Worm (Caenorhabditis elegans) whole organism, L4 larva: ENCODE data around the gene sre-6.

Experiments
- F26F4.8 ChIP-seq: fragments of 200-800 bp; sonication (Bioruptor generic); conservative IDR thresholded peaks from 2 replicates; pipeline ENCODE4 v1.3.6; 2022; ENCODE audit warnings: missing genetic modification characterization, missing compliant biosample characterization
- F44E2.7 ChIP-seq: fragments of 200-800 bp; sonication (Bioruptor generic); IDR thresholded peaks from 2 replicates; pipeline ENCODE4 v2.1.2; 2022; ENCODE audit warnings: missing genetic modification characterization, missing compliant biosample characterization
- F49E8.2 ChIP-seq: sonication (generic microtip); optimal IDR thresholded peaks from 2 replicates; lab custom pipeline; 2016; ENCODE audit warnings: missing compliant biosample characterization, mild to moderate bottlenecking, missing genetic modification characterization, borderline replicate concordance
- T26A8.4 ChIP-seq: fragments of 200-800 bp; sonication (Bioruptor generic); IDR thresholded peaks from 2 replicates; pipeline ENCODE4 v1.3.6; 2022; ENCODE audit warnings: missing genetic modification characterization, missing compliant biosample characterization
- Y5F2A.4 ChIP-seq: fragments of 200-800 bp; sonication (Bioruptor generic); optimal IDR thresholded peaks from 2 replicates; lab custom pipeline; 2018; ENCODE audit warnings: mild to moderate bottlenecking, missing genetic modification characterization, missing compliant biosample characterization
- ZK337.2 ChIP-seq: fragments of 200-800 bp; sonication (Bioruptor generic); IDR thresholded peaks from 2 replicates; pipeline ENCODE4 v1.3.6; 2022; ENCODE audit warnings: missing genetic modification reagents, missing genetic modification characterization, missing compliant biosample characterization
- aly-2 ChIP-seq: sonication (generic microtip); optimal IDR thresholded peaks from 2 replicates; lab custom pipeline; 2018; ENCODE audit warnings: missing biosample characterization, missing genetic modification characterization
- arid-1 ChIP-seq: fragments of 200-800 bp; sonication (Bioruptor generic); conservative IDR thresholded peaks from 2 replicates; pipeline ENCODE4 v1.3.6; 2022; ENCODE audit warnings: missing genetic modification reagents, missing genetic modification characterization, missing compliant biosample characterization
- attf-4 ChIP-seq: sonication (generic microtip); optimal IDR thresholded peaks from 3 replicates; lab custom pipeline; 2017; ENCODE audit warnings: missing biosample characterization, missing genetic modification characterization
- ceh-20 ChIP-seq: fragments of 200-800 bp; sonication (Bioruptor generic); IDR thresholded peaks from 2 replicates; pipeline ENCODE4 v1.3.6; 2022; ENCODE audit warnings: missing genetic modification reagents, missing genetic modification characterization, missing compliant biosample characterization
- ceh-32 ChIP-seq: sonication (generic microtip); optimal IDR thresholded peaks from 2 replicates; lab custom pipeline; 2016; ENCODE audit warnings: mild to moderate bottlenecking, missing genetic modification characterization, missing compliant biosample characterization; ENCODE audit not compliant: poor library complexity
- ceh-44 ChIP-seq: fragments of 200-800 bp; sonication (Bioruptor generic); IDR thresholded peaks from 2 replicates; pipeline ENCODE4 v1.3.6; 2022; ENCODE audit warnings: missing genetic modification reagents, missing genetic modification characterization, missing compliant biosample characterization
- ceh-62 ChIP-seq: sonication (generic microtip); optimal IDR thresholded peaks from 2 replicates; lab custom pipeline; 2017; ENCODE audit warnings: missing biosample characterization, missing genetic modification characterization
- ceh-82 ChIP-seq: sonication (generic microtip); optimal IDR thresholded peaks from 2 replicates; lab custom pipeline; 2017; ENCODE audit warnings: missing biosample characterization, missing genetic modification characterization
- ces-1 ChIP-seq: fragments of 150-350 bp; sonication (generic microtip); optimal IDR thresholded peaks from 4 replicates; lab custom pipeline; 2014; ENCODE audit warnings: missing biosample characterization, missing genetic modification reagents, missing genetic modification characterization
- ctbp-1 ChIP-seq: fragments of 200-800 bp; sonication (Bioruptor generic); IDR thresholded peaks from 2 replicates; pipeline ENCODE4 v1.3.6; 2022; ENCODE audit warnings: missing genetic modification reagents, missing genetic modification characterization, missing compliant biosample characterization
- daf-12 ChIP-seq: fragments of 150-350 bp; optimal IDR thresholded peaks from 2 replicates; lab custom pipeline; 2014; ENCODE audit warnings: missing biosample characterization, missing genetic modification reagents, missing genetic modification characterization
- daf-16 ChIP-seq, 3 experiments: sonication (generic microtip); optimal IDR thresholded peaks; 2 replicates each; lab custom pipeline; 2016 to 2017; ENCODE audit warnings: missing genetic modification characterization in 3 of 3, missing genetic modification reagents in 3 of 3, mild to moderate bottlenecking in 2 of 3, missing compliant biosample characterization in 2 of 3, missing biosample characterization in 1 of 3, moderate library complexity in 1 of 3
- daf-8 ChIP-seq: fragments of 200-800 bp; sonication (Bioruptor generic); IDR thresholded peaks from 2 replicates; pipeline ENCODE4 v1.3.6; 2022; ENCODE audit warnings: missing genetic modification characterization, missing compliant biosample characterization
- dmd-6 ChIP-seq: fragments of 200-800 bp; sonication (Bioruptor generic); IDR thresholded peaks from 2 replicates; pipeline ENCODE4 v1.3.6; 2022; ENCODE audit warnings: missing genetic modification reagents, missing genetic modification characterization, missing compliant biosample characterization
- dpl-1 ChIP-seq: fragments of 150-350 bp; optimal IDR thresholded peaks from 2 replicates; lab custom pipeline; 2014; ENCODE audit warnings: missing biosample characterization, missing genetic modification reagents, missing genetic modification characterization
- duxl-1 ChIP-seq: sonication (generic microtip); optimal IDR thresholded peaks from 2 replicates; lab custom pipeline; 2016; ENCODE audit warnings: mild to moderate bottlenecking, missing genetic modification characterization, moderate library complexity, missing compliant biosample characterization; ENCODE audit not compliant: poor library complexity
- dve-1 ChIP-seq: sonication (generic microtip); optimal IDR thresholded peaks from 2 replicates; lab custom pipeline; 2017; ENCODE audit warnings: antibody characterized with exemption, mild to moderate bottlenecking, missing genetic modification characterization, missing compliant biosample characterization; ENCODE audit not compliant: insufficient read depth
- egl-43 ChIP-seq: fragments of 200-800 bp; sonication (Bioruptor generic); IDR thresholded peaks from 2 replicates; pipeline ENCODE4 v1.3.6; 2022; ENCODE audit warnings: missing genetic modification reagents, missing genetic modification characterization, missing compliant biosample characterization
- hif-1 ChIP-seq, 2 experiments: sonication (generic microtip); optimal IDR thresholded peaks; 2 replicates each; lab custom pipeline; 2016 to 2017; ENCODE audit warnings: missing compliant biosample characterization in 2 of 2, missing genetic modification characterization in 2 of 2, missing genetic modification reagents in 2 of 2, missing genotype in 2 of 2, mild to moderate bottlenecking in 1 of 2
- hlh-30 ChIP-seq: sonication (generic microtip); optimal IDR thresholded peaks from 2 replicates; lab custom pipeline; 2017; ENCODE audit warnings: antibody characterized with exemption, mild to moderate bottlenecking, missing genetic modification characterization, missing compliant biosample characterization; ENCODE audit not compliant: insufficient read depth
- hmg-1.1 ChIP-seq: fragments of 200-800 bp; sonication (Bioruptor generic); IDR thresholded peaks from 2 replicates; pipeline ENCODE4 v1.3.6; 2022; ENCODE audit warnings: missing genetic modification reagents, missing genetic modification characterization, missing compliant biosample characterization
- lim-7 ChIP-seq: fragments of 200-800 bp; sonication (Bioruptor generic); IDR thresholded peaks from 2 replicates; pipeline ENCODE4 v1.3.6; 2022; ENCODE audit warnings: missing genetic modification characterization, missing compliant biosample characterization
- lin-1 ChIP-seq: fragments of 200-800 bp; sonication (Bioruptor generic); IDR thresholded peaks from 2 replicates; pipeline ENCODE4 v1.3.6; 2022; ENCODE audit warnings: missing genetic modification reagents, missing genetic modification characterization, missing compliant biosample characterization
- lin-15B ChIP-seq: fragments of 150-350 bp; sonication (generic microtip); optimal IDR thresholded peaks from 3 replicates; lab custom pipeline; 2014; ENCODE audit warnings: missing biosample characterization, missing genetic modification characterization
- lin-29 ChIP-seq: fragments of 200-800 bp; sonication (Bioruptor generic); IDR thresholded peaks from 2 replicates; pipeline ENCODE4 v1.3.6; 2022; ENCODE audit warnings: missing genetic modification reagents, missing genetic modification characterization, missing compliant biosample characterization
- lsy-2 ChIP-seq, 2 experiments: fragments of 150-350 bp in 1 of 2; sonication (generic microtip) in 1 of 2; optimal IDR thresholded peaks; 2 replicates each; lab custom pipeline; 2014 to 2017; ENCODE audit warnings: missing biosample characterization in 2 of 2, missing genetic modification characterization in 2 of 2
- madf-5 ChIP-seq, 2 experiments: fragments of 200-800 bp; sonication (Bioruptor generic); IDR thresholded peaks; 2 replicates each; pipeline ENCODE4 v1.3.6; 2022; ENCODE audit warnings: missing compliant biosample characterization in 2 of 2, missing genetic modification characterization in 2 of 2
- nhr-111 ChIP-seq: fragments of 200-800 bp; sonication (Bioruptor generic); optimal IDR thresholded peaks from 2 replicates; lab custom pipeline; 2018; ENCODE audit warnings: mild to moderate bottlenecking, missing genetic modification characterization, missing compliant biosample characterization
- nhr-6 ChIP-seq: fragments of 150-350 bp; optimal IDR thresholded peaks from 2 replicates; lab custom pipeline; 2014; ENCODE audit warnings: missing biosample characterization, missing genetic modification characterization
- nhr-76 ChIP-seq: fragments of 150-350 bp; optimal IDR thresholded peaks from 2 replicates; lab custom pipeline; 2014; ENCODE audit warnings: missing biosample characterization, missing genetic modification characterization
- php-3 ChIP-seq: fragments of 200-800 bp; sonication (Bioruptor generic); IDR thresholded peaks from 2 replicates; pipeline ENCODE4 v1.3.6; 2022; ENCODE audit warnings: missing genetic modification reagents, missing genetic modification characterization, missing compliant biosample characterization
- pqm-1 ChIP-seq: sonication (generic microtip); optimal IDR thresholded peaks from 2 replicates; lab custom pipeline; 2017; ENCODE audit warnings: missing biosample characterization, missing genetic modification characterization
- saeg-2 ChIP-seq: fragments of 200-800 bp; sonication (Bioruptor generic); IDR thresholded peaks from 2 replicates; pipeline ENCODE4 v1.3.6; 2022; ENCODE audit warnings: missing genetic modification reagents, missing genetic modification characterization, missing compliant biosample characterization
- set-16 ChIP-seq: fragments of 200-800 bp; sonication (Bioruptor generic); IDR thresholded peaks from 2 replicates; pipeline ENCODE4 v1.3.6; 2022; ENCODE audit warnings: missing genetic modification reagents, missing genetic modification characterization, missing compliant biosample characterization
- snpc-1.2 ChIP-seq: fragments of 200-800 bp; sonication (Bioruptor generic); IDR thresholded peaks from 2 replicates; pipeline ENCODE4 v1.3.6; 2022; ENCODE audit warnings: missing genetic modification reagents, missing genetic modification characterization, missing compliant biosample characterization
- snpc-4 ChIP-seq: fragments of 150-350 bp; optimal IDR thresholded peaks from 2 replicates; lab custom pipeline; 2014; ENCODE audit warnings: missing biosample characterization, missing genetic modification characterization
- tra-1 ChIP-seq: fragments of 200-800 bp; sonication (Bioruptor generic); IDR thresholded peaks from 2 replicates; pipeline ENCODE4 v1.3.6; 2022; ENCODE audit warnings: missing genetic modification reagents, missing genetic modification characterization, missing compliant biosample characterization
- unc-130 ChIP-seq: sonication (generic microtip); optimal IDR thresholded peaks from 2 replicates; lab custom pipeline; 2016; ENCODE audit warnings: missing genetic modification reagents, missing genetic modification characterization, missing compliant biosample characterization
- unc-39 ChIP-seq: sonication (generic microtip); optimal IDR thresholded peaks from 2 replicates; lab custom pipeline; 2017; ENCODE audit warnings: missing biosample characterization, missing genetic modification characterization
- unc-62 ChIP-seq, 3 experiments: fragments of 150-350 bp in 1 of 3; sonication (generic microtip); optimal IDR thresholded peaks in 2 of 3; peaks in 1 of 3; 1 replicate in 1 of 3; 2 replicates in 2 of 3; lab custom pipeline; 2014 to 2017; ENCODE audit warnings: missing biosample characterization in 3 of 3, missing genetic modification characterization in 3 of 3, missing genetic modification reagents in 3 of 3, missing genotype in 1 of 3
- vab-7 ChIP-seq: fragments of 200-800 bp; sonication (Bioruptor generic); IDR thresholded peaks from 2 replicates; pipeline ENCODE4 v1.3.6; 2022; ENCODE audit warnings: missing genetic modification reagents, missing genetic modification characterization, missing compliant biosample characterization
- ztf-7 ChIP-seq: fragments of 150-350 bp; optimal IDR thresholded peaks from 2 replicates; lab custom pipeline; 2014; ENCODE audit warnings: missing biosample characterization, missing genetic modification characterization

Gene sre-6

ce11 chrV:10716865-10717713 is 45.5 kb downstream of the sre-6 start (continued):
- TF ChIP-seq ceh-44: no peak
- peak; percentile 15; the same call in 1 of the 2 replicates for TF ChIP-seq hmg-1.1 (GFP tag; lab: Robert Waterston, UW)
- TF ChIP-seq ceh-62 (tag; lab: Kevin White, UChicago): no peak
- TF ChIP-seq tra-1 (GFP tag; lab: Robert Waterston, UW): peak; percentile 60
- no peak for TF ChIP-seq nhr-111 (GFP tag; lab: Kevin White, UChicago)
- no peak for TF ChIP-seq nhr-6 (tag; lab: Kevin White, UChicago)
- no peak for TF ChIP-seq ces-1 (GFP tag; lab: Kevin White, UChicago)
- no peak for TF ChIP-seq php-3 (GFP tag; lab: Robert Waterston, UW)
- TF ChIP-seq snpc-1.2 (GFP tag; lab: Robert Waterston, UW): no peak
- peak; percentile 29 to 44 for TF ChIP-seq lsy-2 (tag; optimal IDR thresholded peaks at IDR 0.05; lab: Kevin White, UChicago)
- TF ChIP-seq hlh-30 (tag; lab: Kevin White, UChicago): peak; percentile 89
- peak in 1 of 2 experiments; percentile 98 for TF ChIP-seq unc-62 (GFP tag; optimal IDR thresholded peaks at IDR 0.05 in 1 of 2; lab: Kevin White, UChicago)
- no peak for TF ChIP-seq unc-62 (tag; optimal IDR thresholded peaks at IDR 0.05; lab: Kevin White, UChicago)
- TF ChIP-seq set-16: peak; percentile 90
- no peak for TF ChIP-seq F49E8.2 (tag; lab: Kevin White, UChicago)
- no peak for TF ChIP-seq ceh-82 (tag; lab: Kevin White, UChicago)
- no peak for TF ChIP-seq saeg-2 (GFP tag; lab: Robert Waterston, UW)
- no peak for TF ChIP-seq lin-29 (GFP tag; lab: Robert Waterston, UW)
- no peak for TF ChIP-seq ctbp-1
- no peak for TF ChIP-seq hif-1 (tag; optimal IDR thresholded peaks at IDR 0.05; lab: Kevin White, UChicago)
- TF ChIP-seq T26A8.4 (GFP tag; lab: Robert Waterston, UW): 0 out of 2 replicates have a peak, but pooled peaks have one; percentile 15
- no peak for TF ChIP-seq snpc-4
- no peak for TF ChIP-seq lin-15B
- TF ChIP-seq arid-1 (GFP tag; lab: Robert Waterston, UW): no peak
- TF ChIP-seq ztf-7 (tag; lab: Kevin White, UChicago): no peak
- TF ChIP-seq lin-1: no peak; the same call in 1 of the 2 replicates
- TF ChIP-seq daf-12 (tag; lab: Kevin White, UChicago): no peak
- no peak for TF ChIP-seq F44E2.7 (GFP tag; lab: Robert Waterston, UW)
- TF ChIP-seq vab-7 (GFP tag; lab: Robert Waterston, UW): peak; percentile 33; the same call in 1 of the 2 replicates
- no peak for TF ChIP-seq madf-5 (GFP tag; IDR thresholded peaks at IDR 0.05; lab: Robert Waterston, UW)
- TF ChIP-seq unc-130: no peak
- TF ChIP-seq dmd-6 (GFP tag; lab: Robert Waterston, UW): peak; percentile 20; the same call in 1 of the 2 replicates
- TF ChIP-seq aly-2 (tag; lab: Kevin White, UChicago): no peak
- no peak for TF ChIP-seq unc-39 (tag; lab: Kevin White, UChicago)
- TF ChIP-seq ceh-20 (GFP tag; lab: Robert Waterston, UW): no peak; the same call in 1 of the 2 replicates
- TF ChIP-seq daf-16 (GFP tag; optimal IDR thresholded peaks at IDR 0.05; lab: Kevin White, UChicago): no peak
- TF ChIP-seq daf-16 (tag; optimal IDR thresholded peaks at IDR 0.05; lab: Kevin White, UChicago): no peak
- TF ChIP-seq F26F4.8 (GFP tag; lab: Robert Waterston, UW): no peak
- TF ChIP-seq dve-1: no peak
- no peak for TF ChIP-seq attf-4 (tag; lab: Kevin White, UChicago)
- no peak for TF ChIP-seq nhr-76 (tag; lab: Kevin White, UChicago)
- no peak for TF ChIP-seq daf-8 (GFP tag; lab: Robert Waterston, UW)
- no peak for TF ChIP-seq duxl-1 (tag; lab: Kevin White, UChicago)
- TF ChIP-seq egl-43: peak; percentile 61; the same call in 1 of the 2 replicates
- no peak for TF ChIP-seq ZK337.2 (GFP tag; lab: Robert Waterston, UW)
- TF ChIP-seq pqm-1 (tag; lab: Kevin White, UChicago): no peak
- no peak for TF ChIP-seq Y5F2A.4 (GFP tag; lab: Kevin White, UChicago)
- no peak for TF ChIP-seq ceh-32 (tag; lab: Kevin White, UChicago)
- TF ChIP-seq dpl-1 (GFP tag; lab: Kevin White, UChicago): peak; percentile 24
- no peak for TF ChIP-seq lim-7
